Fruit fly (Drosophila melanogaster) whole organism: ENCODE results near the gene Boh2.

Source experiments
- CG8478 ChIP-seq: fragments of >200 bp; optimal IDR thresholded peaks from 2 replicates; lab custom pipeline; 2018; ENCODE audit warnings: inconsistent platforms
- psq ChIP-seq: fragments of >200 bp; optimal IDR thresholded peaks from 2 replicates; lab custom pipeline; 2017
- usp ChIP-seq: fragments of >200 bp; optimal IDR thresholded peaks from 2 replicates; lab custom pipeline; 2017; ENCODE audit warnings: missing biosample characterization, missing genetic modification characterization, mixed read lengths

dm6 chr2L:11221296-11221698 lies 42.5 kb downstream of the Boh2 start:
- TF ChIP-seq CG8478 (lab: Kevin White, UChicago) (no peak), psq (no peak), usp (no peak)
